Worm (Caenorhabditis elegans) whole organism, young adult: ENCODE results near the gene M04D8.5.

ENCODE experiments used
- B0261.1 ChIP-seq: sonication (generic microtip); optimal IDR thresholded peaks from 2 replicates; lab custom pipeline; 2016; ENCODE audit warnings: mild to moderate bottlenecking, missing genetic modification characterization, moderate library complexity, missing compliant biosample characterization
- C06A6.2 ChIP-seq: fragments of 200-800 bp; sonication (Bioruptor generic); conservative IDR thresholded peaks from 2 replicates; pipeline ENCODE4 v1.3.6; 2022; ENCODE audit warnings: missing genetic modification characterization, missing compliant biosample characterization
- F10E7.11 ChIP-seq: sonication (generic microtip); optimal IDR thresholded peaks from 2 replicates; lab custom pipeline; 2017; ENCODE audit warnings: mild to moderate bottlenecking, missing genetic modification characterization, moderate library complexity, missing compliant biosample characterization
- F39B2.1 ChIP-seq: fragments of 200-800 bp; sonication (Bioruptor generic); IDR thresholded peaks from 2 replicates; pipeline ENCODE4 v1.3.6; 2022; ENCODE audit warnings: missing genetic modification reagents, missing genetic modification characterization, missing compliant biosample characterization
- F57A8.1 ChIP-seq: fragments of 200-800 bp; sonication (Bioruptor generic); optimal IDR thresholded peaks from 2 replicates; lab custom pipeline; 2018; ENCODE audit warnings: mild to moderate bottlenecking, missing genetic modification characterization, moderate library complexity, missing compliant biosample characterization
- K12H6.12 ChIP-seq: fragments of 200-800 bp; sonication (Bioruptor generic); optimal IDR thresholded peaks from 2 replicates; lab custom pipeline; 2018; ENCODE audit warnings: mild to moderate bottlenecking, missing genetic modification characterization, missing compliant biosample characterization
- T26A5.8 ChIP-seq: sonication (generic microtip); optimal IDR thresholded peaks from 2 replicates; lab custom pipeline; 2016; ENCODE audit warnings: missing genetic modification characterization, missing compliant biosample characterization
- Y53F4B.3 ChIP-seq: fragments of 200-800 bp; sonication (Bioruptor generic); IDR thresholded peaks from 2 replicates; pipeline ENCODE4 v1.3.6; 2022; ENCODE audit warnings: missing genetic modification reagents, missing genetic modification characterization, missing compliant biosample characterization
- Y56A3A.18 ChIP-seq: fragments of 200-800 bp; sonication (Bioruptor generic); IDR thresholded peaks from 2 replicates; pipeline ENCODE4 v1.3.6; 2022; ENCODE audit warnings: missing genetic modification reagents, missing genetic modification characterization, missing compliant biosample characterization
- Y79H2A.3 ChIP-seq: fragments of 200-800 bp; sonication (Bioruptor generic); conservative IDR thresholded peaks from 2 replicates; pipeline ENCODE4 v1.3.6; 2022; ENCODE audit warnings: missing genetic modification reagents, missing genetic modification characterization, missing compliant biosample characterization
- ZK185.1 ChIP-seq: sonication (generic microtip); optimal IDR thresholded peaks from 2 replicates; lab custom pipeline; 2016; ENCODE audit warnings: mild to moderate bottlenecking, missing genetic modification characterization, missing compliant biosample characterization; ENCODE audit not compliant: poor library complexity, severe bottlenecking
- aptf-3 ChIP-seq: fragments of 200-800 bp; sonication (Bioruptor generic); IDR thresholded peaks from 2 replicates; pipeline ENCODE4 v1.3.6; 2022; ENCODE audit warnings: missing genetic modification characterization, missing compliant biosample characterization
- bed-2 ChIP-seq: fragments of 200-800 bp; sonication (Bioruptor generic); IDR thresholded peaks from 2 replicates; pipeline ENCODE4 v1.3.6; 2022; ENCODE audit warnings: missing genetic modification reagents, missing genetic modification characterization, missing compliant biosample characterization
- ccch-3 ChIP-seq: fragments of 200-800 bp; sonication (Bioruptor generic); optimal IDR thresholded peaks from 2 replicates; lab custom pipeline; 2018; ENCODE audit warnings: mild to moderate bottlenecking, missing genetic modification characterization, missing compliant biosample characterization
- cebp-2 ChIP-seq: fragments of 200-800 bp; sonication (Bioruptor generic); IDR thresholded peaks from 2 replicates; pipeline ENCODE4 v1.3.6; 2022; ENCODE audit warnings: missing genetic modification characterization, missing compliant biosample characterization
- ceh-79 ChIP-seq: sonication (generic microtip); optimal IDR thresholded peaks from 2 replicates; lab custom pipeline; 2017; ENCODE audit warnings: mild to moderate bottlenecking, missing genetic modification characterization, missing compliant biosample characterization
- die-1 ChIP-seq: sonication (generic microtip); optimal IDR thresholded peaks from 2 replicates; lab custom pipeline; 2016; ENCODE audit warnings: missing genotype, mild to moderate bottlenecking, missing genetic modification characterization, missing compliant biosample characterization
- dox-1 ChIP-seq: fragments of 200-800 bp; sonication (Bioruptor generic); IDR thresholded peaks from 2 replicates; pipeline ENCODE4 v1.3.6; 2022; ENCODE audit warnings: missing genetic modification reagents, missing genetic modification characterization, missing compliant biosample characterization
- dpl-1 ChIP-seq: fragments of 150-350 bp; optimal IDR thresholded peaks from 2 replicates; lab custom pipeline; 2014; ENCODE audit warnings: missing biosample characterization, missing genetic modification reagents, missing genetic modification characterization
- egrh-3 ChIP-seq: fragments of 200-800 bp; sonication (Bioruptor generic); IDR thresholded peaks from 2 replicates; pipeline ENCODE4 v1.3.6; 2022; ENCODE audit warnings: missing genetic modification reagents, missing genetic modification characterization, missing compliant biosample characterization
- gei-17 ChIP-seq: fragments of 200-800 bp; sonication (Bioruptor generic); optimal IDR thresholded peaks from 2 replicates; lab custom pipeline; 2018; ENCODE audit warnings: mild to moderate bottlenecking, missing genetic modification characterization, missing compliant biosample characterization
- hlh-12 ChIP-seq: sonication (generic microtip); optimal IDR thresholded peaks from 2 replicates; lab custom pipeline; 2016; ENCODE audit warnings: missing genetic modification characterization, missing compliant biosample characterization
- hlh-26 ChIP-seq: fragments of 200-800 bp; sonication (Bioruptor generic); conservative IDR thresholded peaks from 2 replicates; pipeline ENCODE4 v1.3.6; 2022; ENCODE audit warnings: missing genetic modification reagents, missing genetic modification characterization, missing compliant biosample characterization
- hmg-1.2 ChIP-seq: fragments of 200-800 bp; sonication (Bioruptor generic); IDR thresholded peaks from 2 replicates; pipeline ENCODE4 v1.3.6; 2022; ENCODE audit warnings: missing genetic modification reagents, missing genetic modification characterization, missing compliant biosample characterization
- lag-1 ChIP-seq: fragments of 200-800 bp; sonication (Bioruptor generic); IDR thresholded peaks from 2 replicates; pipeline ENCODE4 v1.3.6; 2022; ENCODE audit warnings: missing genetic modification reagents, missing genetic modification characterization, missing compliant biosample characterization
- let-526 ChIP-seq: fragments of 200-800 bp; sonication (Bioruptor generic); IDR thresholded peaks from 2 replicates; pipeline ENCODE4 v1.3.6; 2022; ENCODE audit warnings: missing genetic modification reagents, missing genetic modification characterization, missing compliant biosample characterization
- let-607 ChIP-seq, 2 experiments: fragments of 200-800 bp in 1 of 2; sonication (Bioruptor generic) in 1 of 2; sonication (generic microtip) in 1 of 2; optimal IDR thresholded peaks; 2 replicates each; lab custom pipeline; 2016 to 2018; ENCODE audit warnings: mild to moderate bottlenecking in 2 of 2, missing compliant biosample characterization in 2 of 2, missing genetic modification characterization in 2 of 2, moderate library complexity in 2 of 2, missing genotype in 1 of 2
- lin-26 ChIP-seq: fragments of 200-800 bp; sonication (Bioruptor generic); IDR thresholded peaks from 2 replicates; pipeline ENCODE4 v1.3.6; 2022; ENCODE audit warnings: missing genetic modification reagents, missing genetic modification characterization, missing compliant biosample characterization
- lin-35 ChIP-seq, 3 experiments: fragments of 150-350 bp in 2 of 3; sonication (generic microtip) in 1 of 3; optimal IDR thresholded peaks; 2 replicates each; lab custom pipeline; 2014 to 2018; ENCODE audit warnings: missing biosample characterization in 3 of 3, missing genetic modification characterization in 3 of 3, missing genetic modification reagents in 3 of 3
- lin-54 ChIP-seq: fragments of 200-800 bp; sonication (Bioruptor generic); optimal IDR thresholded peaks from 2 replicates; lab custom pipeline; 2018; ENCODE audit warnings: mild to moderate bottlenecking, missing genetic modification characterization, missing compliant biosample characterization
- lsy-27 ChIP-seq: sonication (generic microtip); optimal IDR thresholded peaks from 2 replicates; lab custom pipeline; 2017; ENCODE audit warnings: missing genetic modification characterization, mild to moderate bottlenecking, missing compliant biosample characterization, antibody characterized with exemption, missing genotype, borderline replicate concordance; ENCODE audit not compliant: insufficient read depth
- madf-3 ChIP-seq: fragments of 200-800 bp; sonication (Bioruptor generic); IDR thresholded peaks from 2 replicates; pipeline ENCODE4 v1.3.6; 2022; ENCODE audit warnings: missing genetic modification reagents, missing genetic modification characterization, missing compliant biosample characterization
- madf-6 ChIP-seq: fragments of 200-800 bp; sonication (Bioruptor generic); IDR thresholded peaks from 2 replicates; pipeline ENCODE4 v1.3.6; 2022; ENCODE audit warnings: missing genetic modification reagents, missing genetic modification characterization, missing compliant biosample characterization
- mxl-1 ChIP-seq: sonication (generic microtip); optimal IDR thresholded peaks from 2 replicates; lab custom pipeline; 2016; ENCODE audit warnings: missing genetic modification characterization, missing compliant biosample characterization
- nhr-120 ChIP-seq: fragments of 200-800 bp; sonication (Bioruptor generic); IDR thresholded peaks from 2 replicates; pipeline ENCODE4 v1.3.6; 2022; ENCODE audit warnings: missing genetic modification characterization, missing compliant biosample characterization
- nhr-90 ChIP-seq: sonication (generic microtip); optimal IDR thresholded peaks from 2 replicates; lab custom pipeline; 2016; ENCODE audit warnings: missing genotype, mild to moderate bottlenecking, missing genetic modification characterization, missing compliant biosample characterization
- rec-8 ChIP-seq, 2 experiments: sonication (generic microtip); optimal IDR thresholded peaks; 2 replicates each; lab custom pipeline; 2016; ENCODE audit warnings: mild to moderate bottlenecking in 2 of 2, missing genetic modification characterization in 2 of 2, missing genetic modification reagents in 2 of 2, missing genotype in 2 of 2, missing biosample characterization in 1 of 2, missing compliant biosample characterization in 1 of 2, moderate library complexity in 1 of 2
- snpc-1.3 ChIP-seq: sonication (generic microtip); optimal IDR thresholded peaks from 2 replicates; lab custom pipeline; 2017; ENCODE audit warnings: missing genetic modification characterization, mild to moderate bottlenecking, missing compliant biosample characterization, antibody characterized with exemption, moderate library complexity, missing genotype, missing genetic modification reagents; ENCODE audit not compliant: insufficient read depth
- snpc-3.4 ChIP-seq: sonication (generic microtip); optimal IDR thresholded peaks from 2 replicates; lab custom pipeline; 2017; ENCODE audit warnings: missing genetic modification characterization, mild to moderate bottlenecking, missing compliant biosample characterization, antibody characterized with exemption, moderate library complexity, missing genotype, missing genetic modification reagents
- snpc-4 ChIP-seq, 5 experiments: fragments of 150-350 bp in 1 of 5; sonication (generic microtip) in 4 of 5; optimal IDR thresholded peaks; 2 replicates each; lab custom pipeline; 2014 to 2018; ENCODE audit warnings: missing genetic modification characterization in 5 of 5, missing biosample characterization in 3 of 5, antibody characterized with exemption in 2 of 5, mild to moderate bottlenecking in 2 of 5, missing compliant biosample characterization in 2 of 5, missing genotype in 2 of 5, moderate library complexity in 2 of 5, missing genetic modification reagents in 1 of 5
- sptf-2 ChIP-seq: fragments of 200-800 bp; sonication (Bioruptor generic); optimal IDR thresholded peaks from 2 replicates; lab custom pipeline; 2018; ENCODE audit warnings: mild to moderate bottlenecking, missing genetic modification characterization, missing compliant biosample characterization
- tbx-9 ChIP-seq: sonication (generic microtip); optimal IDR thresholded peaks from 2 replicates; lab custom pipeline; 2016; ENCODE audit warnings: borderline replicate concordance, missing genetic modification characterization, inconsistent platforms, missing compliant biosample characterization
- tlf-1 ChIP-seq: fragments of 200-800 bp; sonication (Bioruptor generic); optimal IDR thresholded peaks from 2 replicates; lab custom pipeline; 2018; ENCODE audit warnings: mild to moderate bottlenecking, missing genetic modification characterization, missing compliant biosample characterization
- unc-62 ChIP-seq: fragments of 150-350 bp; optimal IDR thresholded peaks from 2 replicates; lab custom pipeline; 2014; ENCODE audit warnings: missing biosample characterization, missing genetic modification reagents, missing genetic modification characterization
- zfh-2 ChIP-seq: fragments of 200-800 bp; sonication (Bioruptor generic); conservative IDR thresholded peaks from 2 replicates; pipeline ENCODE4 v1.3.6; 2022; ENCODE audit warnings: missing genetic modification reagents, missing genetic modification characterization, missing compliant biosample characterization
- ztf-25 ChIP-seq: fragments of 200-800 bp; sonication (Bioruptor generic); IDR thresholded peaks from 2 replicates; pipeline ENCODE4 v1.3.6; 2022; ENCODE audit warnings: missing genetic modification reagents, missing genetic modification characterization, missing compliant biosample characterization

M04D8.5 gene

ce11 chrIII:10010117-10010516 lies 23.0 kb downstream of the M04D8.5 start, which contains the start of gene fbxa-155:
fbxa-155 (minus strand) TSS chrIII:10010217.
- TF ChIP-seq unc-62 (GFP tag; lab: Kevin White, UChicago) (no peak), nhr-120 (GFP tag; lab: Robert Waterston, UW) (no peak), let-526 (GFP tag; lab: Robert Waterston, UW) (no peak), F39B2.1 (no peak), snpc-4 (GFP tag; optimal IDR thresholded peaks at IDR 0.05; lab: Kevin White, UChicago) (no peak), snpc-4 (tag; optimal IDR thresholded peaks at IDR 0.05; lab: Kevin White, UChicago) (no peak), bed-2 (GFP tag; lab: Robert Waterston, UW) (no peak), snpc-3.4 (no peak), aptf-3 (GFP tag; lab: Robert Waterston, UW) (no peak), sptf-2 (GFP tag; lab: Kevin White, UChicago) (no peak), madf-6 (no peak), dpl-1 (no peak), mxl-1 (tag; lab: Kevin White, UChicago) (no peak), ztf-25 (no peak), lag-1 (no peak), gei-17 (GFP tag; lab: Kevin White, UChicago) (no peak), egrh-3 (GFP tag; lab: Robert Waterston, UW) (no peak), ZK185.1 (tag; lab: Kevin White, UChicago) (no peak), C06A6.2 (GFP tag; lab: Robert Waterston, UW) (no peak), lin-54 (GFP tag; lab: Kevin White, UChicago) (no peak)

ce11 chrIII:10006734-10007348 lies 26.3 kb downstream of the M04D8.5 start, which contains the start of gene C05B5.8:
C05B5.8 (minus strand) TSS chrIII:10006784.
- no peak for TF ChIP-seq snpc-1.3 (tag; lab: Kevin White, UChicago)
- no peak for TF ChIP-seq F57A8.1
- TF ChIP-seq rec-8 (tag; optimal IDR thresholded peaks at IDR 0.05; lab: Kevin White, UChicago): no peak
- TF ChIP-seq Y56A3A.18 (GFP tag; lab: Robert Waterston, UW): no peak
- no peak for TF ChIP-seq die-1 (tag; lab: Kevin White, UChicago)
- TF ChIP-seq snpc-3.4: no peak
- TF ChIP-seq K12H6.12: no peak
- no peak for TF ChIP-seq snpc-4 (GFP tag; optimal IDR thresholded peaks at IDR 0.05; lab: Kevin White, UChicago)
- no peak for TF ChIP-seq snpc-4 (tag; optimal IDR thresholded peaks at IDR 0.05; lab: Kevin White, UChicago)
- no peak for TF ChIP-seq hlh-26 (GFP tag; lab: Robert Waterston, UW)
- TF ChIP-seq hlh-12 (tag; lab: Kevin White, UChicago): no peak
- no peak for TF ChIP-seq tbx-9 (tag; lab: Kevin White, UChicago)
- no peak for TF ChIP-seq T26A5.8
- no peak for TF ChIP-seq hmg-1.2 (GFP tag; lab: Robert Waterston, UW)
- no peak for TF ChIP-seq nhr-90 (tag; lab: Kevin White, UChicago)
- TF ChIP-seq Y53F4B.3: no peak
- no peak for TF ChIP-seq lsy-27
- no peak for TF ChIP-seq cebp-2 (GFP tag; lab: Robert Waterston, UW)

- no peak for TF ChIP-seq Y79H2A.3 (GFP tag; lab: Robert Waterston, UW)
- TF ChIP-seq ccch-3: no peak
- TF ChIP-seq dox-1 (GFP tag; lab: Robert Waterston, UW): no peak
- no peak for TF ChIP-seq B0261.1 (tag; lab: Kevin White, UChicago)
- no peak for TF ChIP-seq let-607 (tag; optimal IDR thresholded peaks at IDR 0.05; lab: Kevin White, UChicago)
- TF ChIP-seq lin-26 (GFP tag; lab: Robert Waterston, UW): no peak
- TF ChIP-seq zfh-2 (GFP tag; lab: Robert Waterston, UW): no peak
- no peak for TF ChIP-seq tlf-1 (GFP tag; lab: Kevin White, UChicago)
- no peak for TF ChIP-seq ceh-79 (tag; lab: Kevin White, UChicago)
- no peak for TF ChIP-seq gei-17 (GFP tag; lab: Kevin White, UChicago)
- TF ChIP-seq F10E7.11: no peak
- no peak for TF ChIP-seq lin-35 (GFP tag; optimal IDR thresholded peaks at IDR 0.05; lab: Kevin White, UChicago)
- TF ChIP-seq madf-3 (GFP tag; lab: Robert Waterston, UW): no peak
- TF ChIP-seq cebp-2 (GFP tag; lab: Robert Waterston, UW): no peak
These were observed 28.9 kb downstream of the M04D8.5 start, which contains the start of gene C05B5.11 for ce11 chrIII:10004213-10004612. C05B5.11 (plus strand) TSS chrIII:10004513.
